Fruit fly (Drosophila melanogaster): ENCODE data around the gene CG13369.

CG13369 gene

DNA sequence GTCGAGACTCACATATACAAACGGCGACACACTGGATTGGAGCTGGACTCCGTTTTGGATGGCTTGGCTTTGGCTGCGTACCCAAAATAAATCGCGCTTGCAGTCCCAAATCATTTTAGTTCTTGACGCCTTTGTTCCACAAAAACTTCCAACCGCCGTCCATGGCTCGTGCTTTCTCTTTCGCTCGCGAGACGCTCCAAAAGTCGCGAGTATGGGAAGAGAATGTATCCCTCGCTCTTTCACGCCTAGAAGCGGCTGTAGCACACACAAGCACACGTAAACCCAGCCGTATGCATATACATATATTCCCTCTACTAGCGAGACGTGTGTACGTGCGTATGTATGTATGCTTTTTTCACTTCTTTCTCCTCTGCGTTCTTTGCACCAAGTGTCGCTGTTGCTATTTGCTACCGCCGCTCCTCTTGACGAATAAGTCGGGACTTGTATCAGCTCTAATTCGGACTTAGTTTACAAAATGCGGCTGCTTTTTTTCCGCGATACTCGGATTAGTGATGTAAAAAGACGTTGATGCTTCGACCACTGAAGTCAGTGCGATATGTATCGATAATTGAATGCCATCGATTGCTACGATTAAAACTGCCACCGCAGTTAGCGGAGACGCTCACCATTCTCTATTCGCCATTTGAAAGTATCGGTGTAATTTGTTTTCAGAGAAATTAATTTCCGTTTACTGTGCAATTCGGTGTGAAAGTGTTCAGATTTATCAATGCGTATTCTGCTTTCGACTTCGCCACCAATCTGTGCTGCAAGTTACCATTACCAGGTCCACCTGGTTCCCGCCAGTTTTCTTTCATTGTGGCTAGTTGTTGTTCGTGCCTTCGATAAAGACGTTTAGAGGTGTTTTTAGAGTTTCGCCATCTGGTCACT, 32.5 kb downstream of the CG13369 start, which contains the start of the genes Hmt4-20 and SkpA:
Gene Hmt4-20 (minus strand): TSS at position 542 of the 888 bp plus-strand sequence.
Gene SkpA (plus strand): TSS at position 623 of the 888 bp plus-strand sequence.
- TF ChIP-seq D1 (tag; optimal IDR thresholded peaks at IDR 0.05) (no peak), Pif1A (GFP tag; optimal IDR thresholded peaks at IDR 0.05) (no peak), CG9948 (tag; optimal IDR thresholded peaks at IDR 0.05) (no peak), CG13204 (GFP tag; optimal IDR thresholded peaks at IDR 0.05) (no peak), Ets98B (GFP tag; IDR thresholded peaks at IDR 0.05) (no peak), Pif1B (GFP tag; optimal IDR thresholded peaks at IDR 0.05) (no peak), CG8301 (tag; optimal IDR thresholded peaks at IDR 0.05) (no peak), CG4496 (GFP tag; IDR thresholded peaks at IDR 0.05) (no peak), CG14655 (GFP tag; optimal IDR thresholded peaks at IDR 0.05) (no peak), CG10348 (GFP tag; IDR thresholded peaks at IDR 0.05) (no peak), CG12605 (GFP tag; IDR thresholded peaks at IDR 0.05) (no peak), CG8159 (tag; optimal IDR thresholded peaks at IDR 0.05) (no peak), EcR (GFP tag; optimal IDR thresholded peaks at IDR 0.05) (no peak)

DNA sequence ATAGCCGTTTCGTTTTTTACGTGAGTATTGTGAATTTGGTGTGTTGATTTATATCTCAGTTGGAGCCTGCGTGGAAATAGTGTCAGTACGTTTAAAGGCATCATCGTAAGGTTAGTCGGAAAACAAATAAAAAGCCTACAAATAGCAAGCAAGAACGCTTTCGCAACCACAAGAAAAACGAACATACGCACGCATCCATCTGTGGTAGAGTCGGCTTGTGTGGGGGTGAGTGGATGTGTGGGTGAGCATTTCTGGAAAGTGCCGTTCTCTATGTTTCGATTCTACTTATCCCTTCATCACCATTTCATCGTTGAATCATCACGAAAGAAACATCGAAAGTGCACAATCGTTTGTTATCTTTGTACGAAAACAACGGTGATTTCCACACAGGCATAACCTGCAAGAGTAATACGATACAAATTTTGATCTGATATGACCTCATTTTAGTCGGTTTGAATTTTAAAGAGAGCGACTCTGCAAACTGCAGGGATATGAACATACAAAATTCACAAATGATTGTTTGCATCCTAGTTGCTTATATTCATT, 33.2 kb downstream of the CG13369 start:
- TF ChIP-seq EcR (GFP tag; optimal IDR thresholded peaks at IDR 0.05): no peak
- TF ChIP-seq CG8301 (tag; optimal IDR thresholded peaks at IDR 0.05): no peak
- no peak for TF ChIP-seq CG12605 (GFP tag; IDR thresholded peaks at IDR 0.05)
- no peak for TF ChIP-seq CG8159 (tag; optimal IDR thresholded peaks at IDR 0.05)
- no peak for TF ChIP-seq CG9948 (tag; optimal IDR thresholded peaks at IDR 0.05)
- no peak for TF ChIP-seq CG10348 (GFP tag; IDR thresholded peaks at IDR 0.05)
- no peak for TF ChIP-seq CG4496 (GFP tag; IDR thresholded peaks at IDR 0.05)
- TF ChIP-seq CG13204 (GFP tag; optimal IDR thresholded peaks at IDR 0.05): no peak

DNA sequence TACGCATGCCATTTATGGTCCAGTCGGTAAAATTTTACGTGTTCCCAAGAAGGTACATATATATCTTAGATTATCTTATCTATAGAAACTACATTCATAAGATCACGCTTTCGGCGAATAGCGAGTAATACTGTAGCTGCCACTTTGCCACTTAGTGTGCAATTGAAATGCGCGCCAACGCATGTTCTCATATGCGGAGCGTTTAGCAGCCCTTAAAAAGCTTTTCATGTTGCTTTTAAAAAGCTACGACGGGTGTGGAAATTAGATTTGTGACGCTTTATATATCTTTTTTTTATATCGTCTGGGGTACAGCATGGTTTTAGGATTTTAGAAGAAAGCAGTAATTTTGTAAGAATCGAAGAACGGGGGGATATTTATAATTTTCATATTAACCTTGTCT, 34.8 kb downstream of the CG13369 start:
- TF ChIP-seq rn (GFP tag; IDR thresholded peaks at IDR 0.05) (no peak), CG9948 (tag; optimal IDR thresholded peaks at IDR 0.05) (no peak), CG13204 (GFP tag; optimal IDR thresholded peaks at IDR 0.05) (no peak), CG12605 (GFP tag; IDR thresholded peaks at IDR 0.05) (no peak), CG10348 (GFP tag; IDR thresholded peaks at IDR 0.05) (no peak), D1 (tag; optimal IDR thresholded peaks at IDR 0.05) (no peak), Ets98B (GFP tag; IDR thresholded peaks at IDR 0.05) (no peak), CG34367 (tag; optimal IDR thresholded peaks at IDR 0.05) (no peak), CG17806 (tag; optimal IDR thresholded peaks at IDR 0.05) (no peak), Pif1A (GFP tag; optimal IDR thresholded peaks at IDR 0.05) (no peak), EcR (GFP tag; optimal IDR thresholded peaks at IDR 0.05) (no peak), CG14655 (GFP tag; optimal IDR thresholded peaks at IDR 0.05) (no peak), Snoo (tag; optimal IDR thresholded peaks at IDR 0.05) (no peak), fd96Ca (GFP tag; IDR thresholded peaks at IDR 0.05) (no peak), CG8301 (tag; optimal IDR thresholded peaks at IDR 0.05) (no peak)
